Fruit fly (Drosophila melanogaster) whole organism, embryonic: ENCODE measurements around the gene CG13008.

Experiments
- CG11695 ChIP-seq: fragments of 200-800 bp; sonication (Bioruptor generic); IDR thresholded peaks from 3 replicates; pipeline ENCODE4 v1.3.6; 2022; ENCODE audit warnings: missing biosample characterization, missing genetic modification characterization
- CG12071 ChIP-seq: fragments of 200-800 bp; sonication (Bioruptor generic); optimal IDR thresholded peaks from 3 replicates; lab custom pipeline; 2018; ENCODE audit warnings: missing biosample characterization, mild to moderate bottlenecking, missing genetic modification characterization
- CG2202 ChIP-seq: fragments of 200-800 bp; sonication (Bioruptor generic); optimal IDR thresholded peaks from 2 replicates; lab custom pipeline; 2018; ENCODE audit warnings: missing biosample characterization, mild to moderate bottlenecking, missing genetic modification characterization
- CG7357 ChIP-seq: fragments of 200-800 bp; sonication (Bioruptor generic); IDR thresholded peaks from 3 replicates; pipeline ENCODE4 v1.3.6; 2022; ENCODE audit warnings: missing biosample characterization, missing genetic modification characterization
- CG8290 ChIP-seq, 3 experiments: fragments of 200-800 bp; sonication (Bioruptor generic); optimal IDR thresholded peaks; 2 replicates each; lab custom pipeline; 2016 to 2019; ENCODE audit warnings: missing biosample characterization in 3 of 3, missing genetic modification characterization in 3 of 3, mild to moderate bottlenecking in 2 of 3, moderate library complexity in 1 of 3
- H15 ChIP-seq: fragments of 200-800 bp; sonication (Bioruptor generic); IDR thresholded peaks from 3 replicates; pipeline ENCODE4 v1.3.6; 2022; ENCODE audit warnings: missing biosample characterization, missing genetic modification characterization
- HmgZ ChIP-seq: fragments of 200-800 bp; sonication (Bioruptor generic); optimal IDR thresholded peaks from 2 replicates; lab custom pipeline; 2018; ENCODE audit warnings: missing biosample characterization, mild to moderate bottlenecking, missing genetic modification characterization
- corto ChIP-seq: fragments of 200-800 bp; sonication (Bioruptor generic); optimal IDR thresholded peaks from 2 replicates; lab custom pipeline; 2016; ENCODE audit warnings: missing biosample characterization, mild to moderate bottlenecking, missing genetic modification characterization, moderate library complexity
- mam ChIP-seq: fragments of 200-800 bp; sonication (Bioruptor generic); optimal IDR thresholded peaks from 3 replicates; lab custom pipeline; 2016; ENCODE audit warnings: missing biosample characterization, missing genetic modification characterization
- org-1 ChIP-seq: fragments of 200-800 bp; sonication (Bioruptor generic); optimal IDR thresholded peaks from 2 replicates; lab custom pipeline; 2017; ENCODE audit warnings: missing biosample characterization, missing genetic modification characterization
- rib ChIP-seq: fragments of 200-800 bp; sonication (Bioruptor generic); IDR thresholded peaks from 2 replicates; pipeline ENCODE4 v1.3.6; 2022; ENCODE audit warnings: missing biosample characterization, missing genetic modification characterization
- ttk ChIP-seq: fragments of 200-800 bp; sonication (Bioruptor generic); IDR thresholded peaks from 2 replicates; pipeline ENCODE4 v2.1.2; 2022; ENCODE audit warnings: missing biosample characterization, missing genetic modification characterization

dm6 chrX:16745942-16746341 is 34.8 kb downstream of the CG13008 start:
- TF ChIP-seq mam (GFP tag; lab: Kevin White, UChicago) (no peak), CG7357 (no peak), CG8290 (GFP tag; optimal IDR thresholded peaks at IDR 0.05; lab: Kevin White, UChicago) (no peak), CG8290 (tag; optimal IDR thresholded peaks at IDR 0.05; lab: Kevin White, UChicago) (no peak), org-1 (no peak), ttk (no peak), CG12071 (GFP tag; lab: Kevin White, UChicago) (no peak), corto (no peak), CG2202 (no peak), CG11695 (GFP tag; lab: Robert Waterston, UW) (no peak), H15 (GFP tag; lab: Robert Waterston, UW) (no peak), HmgZ (tag; lab: Kevin White, UChicago) (no peak), rib (no peak)
